Worm (Caenorhabditis elegans) whole organism, L4/young adult: Measurements from ENCODE around the gene K10G9.2.

Source experiments
- W03F9.2 ChIP-seq: fragments of 150-350 bp; optimal IDR thresholded peaks from 2 replicates; lab custom pipeline; 2014; ENCODE audit warnings: missing biosample characterization, missing genetic modification characterization
- dao-5 ChIP-seq: sonication (generic microtip); optimal IDR thresholded peaks from 2 replicates; lab custom pipeline; 2016; ENCODE audit warnings: missing genotype, missing genetic modification characterization, moderate library complexity, missing compliant biosample characterization
- him-1 ChIP-seq: sonication (generic microtip); optimal IDR thresholded peaks from 2 replicates; lab custom pipeline; 2016; ENCODE audit warnings: missing genotype, missing genetic modification reagents, missing genetic modification characterization, missing compliant biosample characterization

DNA sequence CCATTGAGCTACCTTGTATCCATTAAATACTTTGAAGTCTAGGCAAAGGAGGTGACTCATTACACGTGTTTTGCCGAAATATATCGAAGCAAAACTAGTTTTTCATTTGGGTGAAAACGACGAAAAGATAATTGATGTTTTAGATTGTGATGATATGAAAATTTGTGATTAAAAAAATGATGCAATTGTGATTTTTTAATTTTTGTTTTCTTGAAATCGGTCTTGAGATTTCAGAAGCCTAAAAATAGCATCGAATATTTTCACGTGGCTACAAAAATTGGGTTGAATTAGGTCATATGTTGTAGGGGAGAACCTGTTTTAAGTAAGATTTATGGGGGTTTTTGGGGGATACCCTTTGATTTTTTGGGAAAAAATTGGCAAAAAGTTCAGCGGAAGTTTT lies 4.8 kb downstream of the K10G9.2 start:
- TF ChIP-seq dao-5 (tag; lab: Kevin White, UChicago) = no peak
- TF ChIP-seq W03F9.2 (tag; lab: Kevin White, UChicago) = no peak
- no peak for TF ChIP-seq him-1 (tag; lab: Kevin White, UChicago)
